Worm (Caenorhabditis elegans): ENCODE results near the gene C30G4.2.

DNA sequence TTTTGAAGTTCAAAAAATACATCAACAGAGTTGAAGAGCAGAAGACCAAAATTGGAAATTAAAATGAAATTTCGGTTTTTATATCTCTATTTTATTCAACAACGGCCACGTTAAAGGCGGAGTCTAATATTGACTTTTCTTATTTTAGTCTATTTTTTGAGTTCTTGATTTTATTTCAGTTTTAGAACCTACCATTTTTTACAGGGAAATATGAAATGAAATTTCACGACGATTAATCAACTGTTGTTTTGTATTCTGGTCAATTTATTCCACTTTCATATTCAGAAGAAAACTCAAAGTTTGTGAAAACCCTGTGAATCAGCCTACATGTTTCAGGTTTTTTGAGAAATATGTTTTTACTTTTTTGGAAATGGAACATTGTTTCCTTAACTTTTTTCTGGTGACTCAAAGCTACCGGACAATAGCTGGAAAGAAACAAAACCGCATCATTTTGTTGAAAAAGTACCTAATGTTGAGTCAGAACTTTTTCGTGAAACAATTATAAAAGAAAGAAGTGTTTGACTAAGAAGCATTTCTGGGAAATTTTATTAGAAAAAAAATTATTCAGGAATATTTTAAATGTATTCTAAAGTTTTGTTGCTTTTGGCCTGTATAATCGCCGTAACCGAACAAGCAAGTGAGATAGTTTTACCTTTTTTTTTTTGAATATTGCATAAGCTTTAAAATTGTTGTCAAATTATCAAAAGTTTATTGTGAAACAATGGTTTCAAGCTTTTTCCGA lies 35.4 kb upstream of the C30G4.2 start, which contains the start of the genes irld-23 and C08A9.10:
- TF ChIP-seq elt-3 (tag; optimal IDR thresholded peaks at IDR 0.05) (no peak), drap-1 (GFP tag; optimal IDR thresholded peaks at IDR 0.05) (no peak), elt-1 (tag; optimal IDR thresholded peaks at IDR 0.05; ENCODE audit: borderline replicate concordance, insufficient read depth) (no peak), mep-1 (tag; optimal IDR thresholded peaks at IDR 0.05) (no peak), lin-13 (tag; optimal IDR thresholded peaks at IDR 0.05) (no peak), nhr-76 (tag; optimal IDR thresholded peaks at IDR 0.05) (no peak), ces-1 (GFP tag; optimal IDR thresholded peaks at IDR 0.05) (no peak)

All from whole organism, mixed stage, embryonic.